Worm (Caenorhabditis elegans) whole organism, midembryonic: ENCODE results near the gene T05C7.9.

ENCODE experiments used
- cog-1 ChIP-seq: sonication (generic microtip); optimal IDR thresholded peaks from 2 replicates; lab custom pipeline; 2016; ENCODE audit warnings: missing genetic modification characterization, missing compliant biosample characterization
- med-1 ChIP-seq: sonication (generic microtip); optimal IDR thresholded peaks from 2 replicates; lab custom pipeline; 2017; ENCODE audit warnings: missing genetic modification characterization, mild to moderate bottlenecking, missing compliant biosample characterization, antibody characterized with exemption, missing genetic modification reagents; ENCODE audit not compliant: insufficient read depth
- ztf-23 ChIP-seq: fragments of 200-800 bp; sonication (Bioruptor generic); IDR thresholded peaks from 2 replicates; pipeline ENCODE4 v1.3.6; 2022; ENCODE audit warnings: missing genetic modification reagents, missing genetic modification characterization, missing compliant biosample characterization
- ztf-29 ChIP-seq: fragments of 200-800 bp; sonication (Bioruptor generic); IDR thresholded peaks from 2 replicates; pipeline ENCODE4 v1.3.6; 2022; ENCODE audit warnings: missing genetic modification reagents, missing genetic modification characterization, missing compliant biosample characterization

DNA sequence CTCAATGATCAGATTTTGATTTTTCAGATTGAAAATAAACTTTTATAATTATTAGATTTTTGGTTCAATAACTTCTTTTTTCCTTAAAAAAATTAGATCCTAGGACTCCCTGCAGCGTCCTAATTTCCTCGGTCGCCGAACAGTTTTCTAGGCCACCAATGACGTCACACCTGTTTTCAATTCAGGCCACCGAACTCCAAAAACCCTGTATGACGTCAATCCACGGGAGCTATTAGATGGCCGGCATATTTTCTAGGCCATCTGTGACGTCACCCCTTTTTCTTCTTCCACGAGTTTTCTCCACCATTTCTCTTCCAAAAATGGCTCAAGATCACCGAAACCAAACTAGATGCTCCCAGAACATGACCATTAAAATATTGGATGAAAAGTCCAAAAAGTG, 7.8 kb upstream of the T05C7.9 start:
- TF ChIP-seq med-1 (GFP tag; lab: Kevin White, UChicago): no peak
- no peak for TF ChIP-seq ztf-29 (GFP tag; lab: Robert Waterston, UW)
- no peak for TF ChIP-seq cog-1
- TF ChIP-seq ztf-23 (GFP tag; lab: Robert Waterston, UW): no peak
